Fruit fly (Drosophila melanogaster): ENCODE measurements around the gene tomb.

Gene tomb

DNA sequence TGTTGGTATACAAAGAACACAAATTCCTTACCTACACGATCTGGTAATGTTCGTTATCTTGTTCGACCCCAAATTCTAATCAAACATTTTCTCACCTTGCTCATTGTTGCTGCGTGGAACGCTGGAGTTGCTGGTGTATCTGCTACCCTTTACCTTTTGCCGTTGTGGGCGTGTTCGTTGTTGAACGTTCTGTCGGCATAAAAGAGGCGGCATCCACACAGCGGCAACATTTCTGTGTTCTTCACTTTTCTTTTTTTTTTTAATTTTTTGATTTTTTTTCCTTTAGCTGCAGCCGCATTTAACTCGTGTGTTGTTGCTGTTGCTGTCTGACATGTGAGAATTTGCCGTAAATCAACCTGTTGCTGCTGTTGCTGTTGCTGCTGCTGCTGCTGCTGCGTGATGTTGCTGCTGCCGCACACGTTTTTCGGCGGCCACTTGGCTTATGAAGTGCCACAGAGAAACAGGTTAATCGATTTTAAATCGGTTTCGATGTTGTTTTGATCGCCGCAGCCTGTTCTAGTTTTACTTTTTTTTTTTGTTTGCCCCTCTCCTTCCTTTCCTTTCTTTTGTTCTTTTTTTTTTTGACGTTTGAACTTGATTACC is 46.7 kb downstream of the tomb start:
- TF ChIP-seq ttk (optimal IDR thresholded peaks at IDR 0.05) (no peak), Sin3A (optimal IDR thresholded peaks at IDR 0.05) (no peak), Myc (optimal IDR thresholded peaks at IDR 0.05) (no peak), insv (optimal IDR thresholded peaks at IDR 0.05) (no peak), h (optimal IDR thresholded peaks at IDR 0.05) (no peak), psq (optimal IDR thresholded peaks at IDR 0.05) (no peak)

DNA sequence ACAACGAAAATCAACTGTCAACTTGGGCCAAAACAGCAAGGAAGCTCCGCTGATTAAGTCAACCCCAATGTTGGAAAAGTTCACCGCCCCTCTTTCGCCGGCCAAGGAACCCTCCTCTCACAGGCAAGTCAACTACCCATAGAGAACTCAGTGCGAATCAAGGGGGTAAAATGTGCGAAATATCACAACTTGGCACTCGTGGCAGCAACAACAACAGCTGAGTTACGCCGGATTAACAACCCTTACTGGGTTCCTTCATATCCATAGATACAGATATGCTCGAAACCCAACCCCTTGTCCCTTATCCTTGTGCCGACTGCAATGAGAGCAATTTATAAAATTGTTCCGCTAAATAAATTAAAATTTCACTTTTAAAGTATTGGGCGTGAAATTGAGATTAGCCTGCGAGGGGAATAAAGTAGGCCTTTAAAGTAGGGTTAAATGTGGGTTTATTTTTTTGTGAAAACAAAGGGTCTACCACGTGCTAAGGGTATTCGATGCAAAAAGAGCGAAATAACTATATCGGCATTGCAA is 47.4 kb downstream of the tomb start:
- TF ChIP-seq insv (optimal IDR thresholded peaks at IDR 0.05) (no peak), Myc (optimal IDR thresholded peaks at IDR 0.05) (no peak), psq (optimal IDR thresholded peaks at IDR 0.05) (no peak), ttk (optimal IDR thresholded peaks at IDR 0.05) (no peak), h (optimal IDR thresholded peaks at IDR 0.05) (no peak), Sin3A (optimal IDR thresholded peaks at IDR 0.05) (no peak)

Measured in Kc167 (cell line).